Worm (Caenorhabditis elegans) whole organism, L3 larva: Measurements from ENCODE around the gene chd-3.

Experiments
- R02D3.7 ChIP-seq: fragments of 150-350 bp; optimal IDR thresholded peaks from 2 replicates; lab custom pipeline; 2014; ENCODE audit warnings: missing biosample characterization, missing genetic modification characterization
- ZK546.5 ChIP-seq: sonication (generic microtip); optimal IDR thresholded peaks from 2 replicates; lab custom pipeline; 2017; ENCODE audit warnings: missing biosample characterization, missing genetic modification characterization
- aly-2 ChIP-seq: fragments of 150-350 bp; optimal IDR thresholded peaks from 2 replicates; lab custom pipeline; 2014; ENCODE audit warnings: missing biosample characterization, missing genetic modification characterization
- ceh-82 ChIP-seq: fragments of 150-350 bp; optimal IDR thresholded peaks from 2 replicates; lab custom pipeline; 2014; ENCODE audit warnings: missing biosample characterization, missing genetic modification characterization
- fkh-10 ChIP-seq: sonication (generic microtip); optimal IDR thresholded peaks from 2 replicates; lab custom pipeline; 2017; ENCODE audit warnings: missing biosample characterization, missing genetic modification reagents, missing genetic modification characterization
- jun-1 ChIP-seq: fragments of 150-350 bp; optimal IDR thresholded peaks from 2 replicates; lab custom pipeline; 2014; ENCODE audit warnings: missing biosample characterization, missing genetic modification reagents, missing genetic modification characterization
- nhr-11 ChIP-seq: fragments of 150-350 bp; optimal IDR thresholded peaks from 2 replicates; lab custom pipeline; 2014; ENCODE audit warnings: missing biosample characterization, missing genetic modification characterization
- nhr-76 ChIP-seq: fragments of 150-350 bp; sonication (generic microtip); optimal IDR thresholded peaks from 5 replicates; lab custom pipeline; 2014; ENCODE audit warnings: missing biosample characterization, missing genetic modification characterization
- pqm-1 ChIP-seq: fragments of 150-350 bp; optimal IDR thresholded peaks from 2 replicates; lab custom pipeline; 2017; ENCODE audit warnings: missing biosample characterization, missing genetic modification characterization, inconsistent platforms
- snpc-4 ChIP-seq: fragments of 150-350 bp; optimal IDR thresholded peaks from 2 replicates; lab custom pipeline; 2014; ENCODE audit warnings: missing biosample characterization, missing genetic modification characterization
- unc-62 ChIP-seq: fragments of 150-350 bp; sonication (generic microtip); optimal IDR thresholded peaks from 4 replicates; lab custom pipeline; 2014; ENCODE audit warnings: missing biosample characterization, missing genetic modification reagents, missing genetic modification characterization
- zag-1 ChIP-seq: fragments of 150-350 bp; optimal IDR thresholded peaks from 2 replicates; lab custom pipeline; 2014; ENCODE audit warnings: missing biosample characterization, missing genetic modification characterization

DNA sequence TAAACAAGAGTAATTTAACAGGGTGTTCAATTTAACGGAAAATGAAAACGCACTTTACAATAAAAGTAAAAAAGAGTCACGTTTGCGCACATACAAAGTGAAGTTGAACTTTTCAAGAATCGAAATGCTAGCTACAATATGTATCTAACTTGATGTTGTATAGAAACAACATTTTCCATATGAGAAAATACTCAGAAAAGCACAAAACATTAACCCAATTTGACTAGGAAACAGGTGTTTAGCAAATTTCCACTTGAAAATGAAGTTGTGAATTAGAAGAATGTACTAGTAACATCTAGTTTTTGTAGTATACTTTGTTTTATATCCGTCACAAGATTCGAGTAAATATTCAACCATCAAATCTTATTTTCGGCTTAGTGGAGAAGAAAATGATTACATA is 32.5 kb upstream of the chd-3 start, which contains the start of gene gpc-1:
- TF ChIP-seq aly-2 (no peak), nhr-76 (tag; lab: Kevin White, UChicago) (no peak), jun-1 (tag; lab: Kevin White, UChicago) (no peak), ceh-82 (tag; lab: Kevin White, UChicago) (no peak), zag-1 (no peak), unc-62 (GFP tag; lab: Kevin White, UChicago) (no peak), snpc-4 (no peak), nhr-11 (tag; lab: Kevin White, UChicago) (no peak), R02D3.7 (no peak), pqm-1 (tag; lab: Kevin White, UChicago) (no peak), ZK546.5 (tag; lab: Kevin White, UChicago) (no peak), fkh-10 (GFP tag; lab: Kevin White, UChicago) (no peak)
